ENCODE assay signal across 7 worm cellular contexts in the genomic region with DNA sequence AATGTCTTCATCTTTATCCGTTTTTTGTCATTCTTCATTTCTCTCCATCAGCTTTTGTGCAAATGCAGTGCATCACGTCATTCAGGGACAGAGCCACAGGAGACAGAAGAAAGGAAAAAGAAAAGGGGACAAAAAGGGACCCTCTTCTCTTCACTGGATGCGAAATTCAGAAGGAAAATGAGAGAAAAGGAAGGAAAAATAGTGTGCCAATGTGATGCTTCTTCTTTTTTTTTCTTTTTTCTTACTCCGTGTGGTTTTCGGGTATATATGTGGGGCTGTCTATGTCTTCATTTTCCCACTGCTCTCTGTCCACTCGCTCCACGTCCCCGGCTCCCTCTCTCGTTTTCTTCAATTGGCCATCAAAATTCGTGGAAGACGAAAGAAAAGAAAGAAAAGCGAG.
TF ChIP-seq lines count a peak whose summit lies in the region.

No protein-coding gene starts in this region.

TF ChIP-seq in whole organism, L1 larva, 84 proteins besides CTCF, POLR2A, EP300 and RAD21 (continues in another document):
- TF ChIP-seq nhr-47 (tag; optimal IDR thresholded peaks at IDR 0.05; lab: Kevin White, UChicago): peak; percentile 41
- TF ChIP-seq nhr-71 (tag; optimal IDR thresholded peaks at IDR 0.05; lab: Kevin White, UChicago): peak; percentile 67
- peak; percentile 62 for TF ChIP-seq dsc-1 (tag; optimal IDR thresholded peaks at IDR 0.05; lab: Kevin White, UChicago)
- TF ChIP-seq xbp-1 (tag; optimal IDR thresholded peaks at IDR 0.05; lab: Kevin White, UChicago): peak; percentile 43
- peak; percentile 8 to 19 (median 14) for TF ChIP-seq ceh-82 (tag; optimal IDR thresholded peaks at IDR 0.05; lab: Kevin White, UChicago)
- no peak for TF ChIP-seq nhr-237 (tag; optimal IDR thresholded peaks at IDR 0.05; lab: Kevin White, UChicago)
- TF ChIP-seq blmp-1 (tag; optimal IDR thresholded peaks at IDR 0.05; lab: Kevin White, UChicago): no peak
- peak; percentile 27 for TF ChIP-seq rnt-1 (tag; optimal IDR thresholded peaks at IDR 0.05; lab: Kevin White, UChicago)
- peak; percentile 94 for TF ChIP-seq lin-14 (GFP tag; optimal IDR thresholded peaks at IDR 0.05; lab: Kevin White, UChicago)
- peak; percentile 76 for TF ChIP-seq pag-3 (tag; optimal IDR thresholded peaks at IDR 0.05; lab: Kevin White, UChicago; ENCODE audit: borderline replicate concordance, insufficient read depth)
- TF ChIP-seq unc-86 (tag; optimal IDR thresholded peaks at IDR 0.05; lab: Kevin White, UChicago): peak; percentile 61
- peak; percentile 57 for TF ChIP-seq tbx-2 (tag; optimal IDR thresholded peaks at IDR 0.05; lab: Kevin White, UChicago)

TF ChIP-seq in whole organism, L2 larva, 48 proteins besides CTCF, POLR2A, EP300 and RAD21 (continues in another document):
- TF ChIP-seq peb-1 (tag; optimal IDR thresholded peaks at IDR 0.05; lab: Kevin White, UChicago): no peak
- TF ChIP-seq mbf-1 (tag; optimal IDR thresholded peaks at IDR 0.05; lab: Kevin White, UChicago): no peak
- no peak for TF ChIP-seq ztf-4 (tag; optimal IDR thresholded peaks at IDR 0.05; lab: Kevin White, UChicago)
- peak; percentile 4 to 67 for TF ChIP-seq lsy-2 (tag; optimal IDR thresholded peaks at IDR 0.05; lab: Kevin White, UChicago)
- no peak for TF ChIP-seq R02D3.7 (tag; optimal IDR thresholded peaks at IDR 0.05; lab: Kevin White, UChicago)
- TF ChIP-seq unc-55 (GFP tag; optimal IDR thresholded peaks at IDR 0.05; lab: Kevin White, UChicago): peak; percentile 77
- TF ChIP-seq lin-13 (GFP tag; optimal IDR thresholded peaks at IDR 0.05; lab: Kevin White, UChicago): no peak
- peak; percentile 4 for TF ChIP-seq lin-11 (tag; optimal IDR thresholded peaks at IDR 0.05; lab: Kevin White, UChicago)
- TF ChIP-seq elt-3 (tag; optimal IDR thresholded peaks at IDR 0.05; lab: Kevin White, UChicago): no peak
- TF ChIP-seq Y55F3AM.14 (GFP tag; optimal IDR thresholded peaks at IDR 0.05; lab: Kevin White, UChicago): peak; percentile 79
- no peak for TF ChIP-seq nhr-11 (tag; optimal IDR thresholded peaks at IDR 0.05; lab: Kevin White, UChicago)
- TF ChIP-seq dmd-4 (tag; optimal IDR thresholded peaks at IDR 0.05; lab: Kevin White, UChicago): no peak
- peak; percentile 44 for TF ChIP-seq sem-4 (tag; optimal IDR thresholded peaks at IDR 0.05; lab: Kevin White, UChicago)

TF ChIP-seq in whole organism, L3 larva, 47 proteins besides CTCF, POLR2A, EP300 and RAD21:
- TF ChIP-seq nfya-1 (tag; optimal IDR thresholded peaks at IDR 0.05; lab: Kevin White, UChicago; ENCODE audit: insufficient read depth) (peak; percentile 73), hmg-11 (tag; optimal IDR thresholded peaks at IDR 0.05; lab: Kevin White, UChicago) (peak; percentile 63), lin-39 (tag; optimal IDR thresholded peaks at IDR 0.05; lab: Kevin White, UChicago) (peak; percentile 44), unc-62 (GFP tag; optimal IDR thresholded peaks at IDR 0.05; lab: Kevin White, UChicago) (peak; percentile 21), nhr-11 (tag; optimal IDR thresholded peaks at IDR 0.05; lab: Kevin White, UChicago) (peak; percentile 16), nhr-12 (tag; optimal IDR thresholded peaks at IDR 0.05; lab: Kevin White, UChicago) (no peak), fkh-10 (GFP tag; optimal IDR thresholded peaks at IDR 0.05; lab: Kevin White, UChicago) (peak; percentile 74), zag-1 (tag; optimal IDR thresholded peaks at IDR 0.05; lab: Kevin White, UChicago) (no peak)

TF ChIP-seq in whole organism, L4 larva, 104 proteins besides CTCF, POLR2A, EP300 and RAD21 (continues in another document):
- TF ChIP-seq ctbp-1 (GFP tag; IDR thresholded peaks at IDR 0.05; lab: Robert Waterston, UW) (peak; percentile 60; the same call in 1 of the 2 replicates), hmg-1.1 (GFP tag; IDR thresholded peaks at IDR 0.05; lab: Robert Waterston, UW) (peak; percentile 57), lsy-2 (tag; optimal IDR thresholded peaks at IDR 0.05; lab: Kevin White, UChicago) (peak in 1 of 2 experiments; percentile 61), mep-1 (tag; optimal IDR thresholded peaks at IDR 0.05; lab: Kevin White, UChicago) (peak; percentile 71), hlh-11 (tag; optimal IDR thresholded peaks at IDR 0.05; lab: Kevin White, UChicago) (peak; percentile 10), mdl-1 (tag; optimal IDR thresholded peaks at IDR 0.05; lab: Kevin White, UChicago) (peak in 1 of 2 experiments; percentile 32), unc-62 (GFP tag; optimal IDR thresholded peaks at IDR 0.05 in 1 of 2; lab: Kevin White, UChicago) (peak in 1 of 2 experiments; percentile 43), unc-62 (tag; optimal IDR thresholded peaks at IDR 0.05; lab: Kevin White, UChicago) (no peak), unc-130 (GFP tag; optimal IDR thresholded peaks at IDR 0.05; lab: Kevin White, UChicago) (no peak), ZK337.2 (GFP tag; IDR thresholded peaks at IDR 0.05; lab: Robert Waterston, UW) (no peak), rbr-2 (tag; optimal IDR thresholded peaks at IDR 0.05; lab: Kevin White, UChicago) (peak; percentile 24), tag-97 (GFP tag; IDR thresholded peaks at IDR 0.05; lab: Robert Waterston, UW) (no peak), fkh-10 (GFP tag; optimal IDR thresholded peaks at IDR 0.05; lab: Kevin White, UChicago) (peak; percentile 71), nhr-41 (GFP tag; IDR thresholded peaks at IDR 0.05; lab: Robert Waterston, UW) (no peak)

TF ChIP-seq in whole organism, late embryonic, 69 proteins besides CTCF, POLR2A, EP300 and RAD21 (continues in another document):
- no peak for TF ChIP-seq rnt-1 (tag; optimal IDR thresholded peaks at IDR 0.05; lab: Kevin White, UChicago)
- no peak for TF ChIP-seq hlh-13 (GFP tag; optimal IDR thresholded peaks at IDR 0.05; lab: Kevin White, UChicago)
- TF ChIP-seq elt-2 (tag; optimal IDR thresholded peaks at IDR 0.05; lab: Kevin White, UChicago): no peak
- TF ChIP-seq nfya-1 (tag; optimal IDR thresholded peaks at IDR 0.05; lab: Kevin White, UChicago): no peak
- TF ChIP-seq C38D4.7 (GFP tag; optimal IDR thresholded peaks at IDR 0.05; lab: Kevin White, UChicago): no peak
- TF ChIP-seq ttx-3 (tag; optimal IDR thresholded peaks at IDR 0.05; lab: Kevin White, UChicago): no peak
- TF ChIP-seq ceh-30 (tag; optimal IDR thresholded peaks at IDR 0.05; lab: Kevin White, UChicago): no peak
- no peak for TF ChIP-seq ztf-16 (tag; optimal IDR thresholded peaks at IDR 0.05; lab: Kevin White, UChicago)
- TF ChIP-seq lin-11 (tag; optimal IDR thresholded peaks at IDR 0.05; lab: Kevin White, UChicago): no peak
- no peak for TF ChIP-seq unc-86 (tag; optimal IDR thresholded peaks at IDR 0.05; lab: Kevin White, UChicago)
- TF ChIP-seq zip-5 (tag; optimal IDR thresholded peaks at IDR 0.05; lab: Kevin White, UChicago): no peak
- TF ChIP-seq unc-3 (GFP tag; conservative IDR thresholded peaks at IDR 0.05; lab: Robert Waterston, UW): no peak
- no peak for TF ChIP-seq unc-3 (tag; optimal IDR thresholded peaks at IDR 0.05; lab: Kevin White, UChicago)
- no peak for TF ChIP-seq pqm-1 (tag; optimal IDR thresholded peaks at IDR 0.05; lab: Kevin White, UChicago)
- no peak for TF ChIP-seq pros-1 (tag; optimal IDR thresholded peaks at IDR 0.05; lab: Kevin White, UChicago)
- no peak for TF ChIP-seq sox-4 (tag; optimal IDR thresholded peaks at IDR 0.05; lab: Kevin White, UChicago)

TF ChIP-seq in whole organism, mixed stage, embryonic, 35 proteins besides CTCF, POLR2A, EP300 and RAD21:
- TF ChIP-seq bed-3 (GFP tag; optimal IDR thresholded peaks at IDR 0.05; lab: Kevin White, UChicago) (no peak), nhr-12 (tag; optimal IDR thresholded peaks at IDR 0.05; lab: Kevin White, UChicago) (no peak), elt-3 (tag; optimal IDR thresholded peaks at IDR 0.05; lab: Kevin White, UChicago) (no peak), ces-1 (GFP tag; optimal IDR thresholded peaks at IDR 0.05; lab: Kevin White, UChicago) (peak; percentile 40), unc-120 (tag; optimal IDR thresholded peaks at IDR 0.05; lab: Kevin White, UChicago; ENCODE audit: poor library complexity, severe bottlenecking) (peak; percentile 16)

TF ChIP-seq in whole organism, young adult, 124 proteins besides CTCF, POLR2A, EP300 and RAD21 (continues in another document):
- TF ChIP-seq chd-7 (tag; optimal IDR thresholded peaks at IDR 0.05; lab: Kevin White, UChicago): peak; percentile 1
- TF ChIP-seq K11D2.4 (GFP tag; IDR thresholded peaks at IDR 0.05; lab: Robert Waterston, UW): no peak
- no peak for TF ChIP-seq rpc-1 (optimal IDR thresholded peaks at IDR 0.05; lab: Kevin White, UChicago)
- no peak for TF ChIP-seq rpc-1 (tag; optimal IDR thresholded peaks at IDR 0.05; lab: Kevin White, UChicago)
- peak; percentile 10 for TF ChIP-seq lin-40 (tag; optimal IDR thresholded peaks at IDR 0.05; lab: Kevin White, UChicago)
- TF ChIP-seq akir-1 (GFP tag; optimal IDR thresholded peaks at IDR 0.05; lab: Kevin White, UChicago): no peak
- no peak for TF ChIP-seq dpl-1 (GFP tag; optimal IDR thresholded peaks at IDR 0.05; lab: Kevin White, UChicago)
- no peak for TF ChIP-seq cebp-1 (GFP tag; IDR thresholded peaks at IDR 0.05; lab: Robert Waterston, UW)
- no peak for TF ChIP-seq cebp-1 (tag; optimal IDR thresholded peaks at IDR 0.05; lab: Kevin White, UChicago)
- TF ChIP-seq dox-1 (GFP tag; IDR thresholded peaks at IDR 0.05; lab: Robert Waterston, UW): no peak
- no peak for TF ChIP-seq mxl-1 (tag; optimal IDR thresholded peaks at IDR 0.05; lab: Kevin White, UChicago)
- TF ChIP-seq hsf-1 (GFP tag; IDR thresholded peaks at IDR 0.05; lab: Robert Waterston, UW): no peak
- no peak for TF ChIP-seq T07F8.4 (tag; optimal IDR thresholded peaks at IDR 0.05; lab: Kevin White, UChicago)
- TF ChIP-seq nfya-2 (GFP tag; IDR thresholded peaks at IDR 0.05; lab: Robert Waterston, UW): no peak
- no peak for TF ChIP-seq bed-1 (GFP tag; IDR thresholded peaks at IDR 0.05; lab: Robert Waterston, UW)
- no peak for TF ChIP-seq ceh-79 (tag; optimal IDR thresholded peaks at IDR 0.05; lab: Kevin White, UChicago)
- no peak for TF ChIP-seq ceh-40 (GFP tag; IDR thresholded peaks at IDR 0.05; lab: Robert Waterston, UW)
- TF ChIP-seq hmg-20 (GFP tag; IDR thresholded peaks at IDR 0.05; lab: Robert Waterston, UW): no peak
- TF ChIP-seq aptf-2 (GFP tag; conservative IDR thresholded peaks at IDR 0.05; lab: Robert Waterston, UW): no peak
- TF ChIP-seq F23B12.7 (tag; optimal IDR thresholded peaks at IDR 0.05; lab: Kevin White, UChicago; ENCODE audit: insufficient read depth): no peak
- TF ChIP-seq ceh-91 (GFP tag; IDR thresholded peaks at IDR 0.05; lab: Robert Waterston, UW): no peak
- no peak for TF ChIP-seq zim-3 (tag; optimal IDR thresholded peaks at IDR 0.05; lab: Kevin White, UChicago)
- TF ChIP-seq F22D6.2 (tag; optimal IDR thresholded peaks at IDR 0.05; lab: Kevin White, UChicago): no peak
- no peak for TF ChIP-seq Y56A3A.18 (GFP tag; IDR thresholded peaks at IDR 0.05; lab: Robert Waterston, UW)
- TF ChIP-seq ztf-28 (GFP tag; IDR thresholded peaks at IDR 0.05; lab: Robert Waterston, UW): no peak
- no peak for TF ChIP-seq repo-1 (tag; optimal IDR thresholded peaks at IDR 0.05; lab: Kevin White, UChicago)
- no peak for TF ChIP-seq unc-130 (GFP tag; optimal IDR thresholded peaks at IDR 0.05; lab: Kevin White, UChicago)
- peak; percentile 38; the same call in 1 of the 2 replicates for TF ChIP-seq zfh-2 (GFP tag; conservative IDR thresholded peaks at IDR 0.05; lab: Robert Waterston, UW)
